Fruit fly (Drosophila melanogaster) whole organism, embryonic: ENCODE data around the gene Slh.

Experiments
- Atf-2 ChIP-seq: fragments of 200-800 bp; sonication (Bioruptor generic); optimal IDR thresholded peaks from 2 replicates; lab custom pipeline; 2016; ENCODE audit warnings: missing biosample characterization, missing genetic modification characterization
- Atf6 ChIP-seq: fragments of 200-800 bp; sonication (Bioruptor generic); IDR thresholded peaks from 2 replicates; pipeline ENCODE4 v1.3.6; 2022; ENCODE audit warnings: missing biosample characterization, missing genetic modification characterization
- C15 ChIP-seq: fragments of 200-800 bp; sonication (Bioruptor generic); IDR thresholded peaks from 3 replicates; pipeline ENCODE4 v1.3.6; 2022; ENCODE audit warnings: missing biosample characterization, missing genetic modification characterization
- CG12236 ChIP-seq: fragments of 200-800 bp; sonication (Bioruptor generic); optimal IDR thresholded peaks from 2 replicates; lab custom pipeline; 2016; ENCODE audit warnings: missing biosample characterization, missing genetic modification characterization
- CG12299 ChIP-seq: fragments of 200-800 bp; sonication (Bioruptor generic); optimal IDR thresholded peaks from 2 replicates; lab custom pipeline; 2018; ENCODE audit warnings: missing biosample characterization, mild to moderate bottlenecking, missing genetic modification characterization
- CG12769 ChIP-seq: fragments of 200-800 bp; sonication (Bioruptor generic); optimal IDR thresholded peaks from 2 replicates; lab custom pipeline; 2019; ENCODE audit warnings: missing biosample characterization, mild to moderate bottlenecking, missing genetic modification characterization, moderate library complexity
- CG2116 ChIP-seq: fragments of 200-800 bp; sonication (Bioruptor generic); optimal IDR thresholded peaks from 3 replicates; lab custom pipeline; 2018; ENCODE audit warnings: missing biosample characterization, mild to moderate bottlenecking, missing genetic modification characterization
- CG2120 ChIP-seq: fragments of 200-800 bp; sonication (Bioruptor generic); optimal IDR thresholded peaks from 3 replicates; lab custom pipeline; 2016; ENCODE audit warnings: missing biosample characterization, missing genetic modification characterization
- CG30431 ChIP-seq: fragments of 200-800 bp; sonication (Bioruptor generic); optimal IDR thresholded peaks from 2 replicates; lab custom pipeline; 2017; ENCODE audit warnings: missing biosample characterization, missing genetic modification characterization
- CG31388 ChIP-seq: fragments of 200-800 bp; sonication (Bioruptor generic); optimal IDR thresholded peaks from 2 replicates; lab custom pipeline; 2016; ENCODE audit warnings: missing biosample characterization, missing genetic modification characterization
- CG3281 ChIP-seq: fragments of 200-800 bp; sonication (Bioruptor generic); optimal IDR thresholded peaks from 3 replicates; lab custom pipeline; 2017; ENCODE audit warnings: missing biosample characterization, mild to moderate bottlenecking, missing genetic modification characterization
- CG34422 ChIP-seq: fragments of 200-800 bp; sonication (Bioruptor generic); IDR thresholded peaks from 3 replicates; pipeline ENCODE4 v1.3.6; 2022; ENCODE audit warnings: missing biosample characterization, missing genetic modification characterization
- CG6791 ChIP-seq: fragments of 200-800 bp; sonication (Bioruptor generic); IDR thresholded peaks from 3 replicates; pipeline ENCODE4 v1.3.6; 2022; ENCODE audit warnings: missing biosample characterization, missing genetic modification characterization; ENCODE audit not compliant: partially characterized antibody
- CG8388 ChIP-seq: fragments of 200-800 bp; sonication (Bioruptor generic); optimal IDR thresholded peaks from 2 replicates; lab custom pipeline; 2019; ENCODE audit warnings: missing biosample characterization, mild to moderate bottlenecking, missing genetic modification characterization, moderate library complexity
- CG9215 ChIP-seq: fragments of 200-800 bp; sonication (Bioruptor generic); IDR thresholded peaks from 2 replicates; pipeline ENCODE4 v1.3.6; 2022; ENCODE audit warnings: missing biosample characterization, missing genetic modification characterization
- CG9727 ChIP-seq: fragments of 200-800 bp; sonication (Bioruptor generic); optimal IDR thresholded peaks from 3 replicates; lab custom pipeline; 2017; ENCODE audit warnings: missing biosample characterization, mild to moderate bottlenecking, missing genetic modification characterization
- CG9797 ChIP-seq: fragments of 200-800 bp; sonication (Bioruptor generic); optimal IDR thresholded peaks from 3 replicates; lab custom pipeline; 2018; ENCODE audit warnings: missing biosample characterization, mild to moderate bottlenecking, missing genetic modification characterization
- CkIIα-i1 ChIP-seq: fragments of 200-800 bp; sonication (Bioruptor generic); IDR thresholded peaks from 2 replicates; pipeline ENCODE4 v1.3.6; 2022; ENCODE audit warnings: missing biosample characterization, missing genetic modification characterization
- CoRest ChIP-seq: fragments of 200-800 bp; sonication (Bioruptor generic); optimal IDR thresholded peaks from 3 replicates; lab custom pipeline; 2018; ENCODE audit warnings: missing biosample characterization, mild to moderate bottlenecking, missing genetic modification characterization, moderate library complexity
- CrebB ChIP-seq: fragments of 200-800 bp; sonication (Bioruptor generic); optimal IDR thresholded peaks from 3 replicates; lab custom pipeline; 2018; ENCODE audit warnings: missing biosample characterization, mild to moderate bottlenecking, missing genetic modification characterization
- Dad ChIP-seq: fragments of 200-800 bp; sonication (Bioruptor generic); optimal IDR thresholded peaks from 3 replicates; lab custom pipeline; 2016; ENCODE audit warnings: missing biosample characterization, missing genetic modification characterization
- E2f2 ChIP-seq: fragments of 200-800 bp; sonication (Bioruptor generic); IDR thresholded peaks from 2 replicates; pipeline ENCODE4 v1.3.6; 2022; ENCODE audit warnings: missing biosample characterization, missing genetic modification characterization
- Fer2 ChIP-seq: fragments of 200-800 bp; sonication (Bioruptor generic); optimal IDR thresholded peaks from 2 replicates; lab custom pipeline; 2018; ENCODE audit warnings: missing biosample characterization, mild to moderate bottlenecking, missing genetic modification characterization, moderate library complexity
- Hand ChIP-seq: fragments of 200-800 bp; sonication (Bioruptor generic); optimal IDR thresholded peaks from 2 replicates; lab custom pipeline; 2017; ENCODE audit warnings: mild to moderate bottlenecking, missing biosample characterization, missing genetic modification reagents, missing genetic modification characterization
- HmgZ ChIP-seq: fragments of 200-800 bp; sonication (Bioruptor generic); optimal IDR thresholded peaks from 2 replicates; lab custom pipeline; 2018; ENCODE audit warnings: missing biosample characterization, mild to moderate bottlenecking, missing genetic modification characterization
- Max ChIP-seq: fragments of 200-800 bp; sonication (Bioruptor generic); optimal IDR thresholded peaks from 2 replicates; lab custom pipeline; 2016; ENCODE audit warnings: missing biosample characterization, mild to moderate bottlenecking, missing genetic modification characterization
- Mes4 ChIP-seq: fragments of 200-800 bp; sonication (Bioruptor generic); optimal IDR thresholded peaks from 2 replicates; lab custom pipeline; 2016; ENCODE audit warnings: missing biosample characterization, missing genetic modification characterization
- Myb ChIP-seq: fragments of 200-800 bp; sonication (Bioruptor generic); optimal IDR thresholded peaks from 2 replicates; lab custom pipeline; 2016; ENCODE audit warnings: missing biosample characterization, missing genetic modification characterization
- NFAT ChIP-seq: fragments of 200-800 bp; sonication (Bioruptor generic); IDR thresholded peaks from 2 replicates; pipeline ENCODE4 v1.3.6; 2022; ENCODE audit warnings: missing biosample characterization, missing genetic modification characterization
- Ptx1 ChIP-seq: fragments of 200-800 bp; sonication (Bioruptor generic); IDR thresholded peaks from 2 replicates; pipeline ENCODE4 v1.3.6; 2022; ENCODE audit warnings: missing biosample characterization, missing genetic modification characterization
- Ssrp ChIP-seq: fragments of 200-800 bp; sonication (Bioruptor generic); optimal IDR thresholded peaks from 2 replicates; lab custom pipeline; 2018; ENCODE audit warnings: missing biosample characterization, mild to moderate bottlenecking, missing genetic modification characterization, moderate library complexity
- bigmax ChIP-seq: fragments of 200-800 bp; sonication (Bioruptor generic); optimal IDR thresholded peaks from 2 replicates; lab custom pipeline; 2018; ENCODE audit warnings: missing biosample characterization, mild to moderate bottlenecking, missing genetic modification characterization
- cato ChIP-seq: fragments of 200-800 bp; sonication (Bioruptor generic); optimal IDR thresholded peaks from 2 replicates; lab custom pipeline; 2016; ENCODE audit warnings: missing biosample characterization, missing genetic modification characterization, borderline replicate concordance
- corto ChIP-seq: fragments of 200-800 bp; sonication (Bioruptor generic); optimal IDR thresholded peaks from 2 replicates; lab custom pipeline; 2016; ENCODE audit warnings: missing biosample characterization, mild to moderate bottlenecking, missing genetic modification characterization, moderate library complexity
- exex ChIP-seq: fragments of 200-800 bp; sonication (Bioruptor generic); optimal IDR thresholded peaks from 4 replicates; lab custom pipeline; 2018; ENCODE audit warnings: missing biosample characterization, mild to moderate bottlenecking, missing genetic modification characterization, moderate library complexity
- fd3F ChIP-seq: fragments of 200-800 bp; sonication (Bioruptor generic); optimal IDR thresholded peaks from 2 replicates; lab custom pipeline; 2018; ENCODE audit warnings: missing biosample characterization, mild to moderate bottlenecking, missing genetic modification characterization, moderate library complexity
- gem ChIP-seq: fragments of 200-800 bp; sonication (Bioruptor generic); optimal IDR thresholded peaks from 2 replicates; lab custom pipeline; 2019; ENCODE audit warnings: missing biosample characterization, mild to moderate bottlenecking, missing genetic modification characterization, moderate library complexity
- grn ChIP-seq: fragments of 200-800 bp; sonication (Bioruptor generic); optimal IDR thresholded peaks from 3 replicates; lab custom pipeline; 2017; ENCODE audit warnings: missing biosample characterization, missing genetic modification characterization
- lola ChIP-seq, 3 experiments: fragments of >200 bp in 2 of 3; fragments of 200-800 bp in 1 of 3; sonication (Bioruptor generic) in 1 of 3; optimal IDR thresholded peaks; 2 replicates each; lab custom pipeline; 2017 to 2019; ENCODE audit warnings: missing biosample characterization in 3 of 3, missing genetic modification characterization in 3 of 3, mild to moderate bottlenecking in 1 of 3, moderate library complexity in 1 of 3
- pfk ChIP-seq: fragments of 200-800 bp; sonication (Bioruptor generic); optimal IDR thresholded peaks from 2 replicates; lab custom pipeline; 2018; ENCODE audit warnings: missing biosample characterization, mild to moderate bottlenecking, missing genetic modification characterization, moderate library complexity
- pho ChIP-seq: fragments of 200-800 bp; sonication (Bioruptor generic); optimal IDR thresholded peaks from 2 replicates; lab custom pipeline; 2016; ENCODE audit warnings: missing biosample characterization, missing genetic modification characterization
- pita ChIP-seq: fragments of 200-800 bp; sonication (Bioruptor generic); optimal IDR thresholded peaks from 2 replicates; lab custom pipeline; 2017; ENCODE audit warnings: missing biosample characterization, mild to moderate bottlenecking, missing genetic modification characterization
- pnt ChIP-seq: fragments of 200-800 bp; sonication (Bioruptor generic); optimal IDR thresholded peaks from 3 replicates; lab custom pipeline; 2016; ENCODE audit warnings: missing biosample characterization, missing genetic modification characterization
- prd ChIP-seq, 3 experiments: fragments of >200 bp in 2 of 3; fragments of 200-800 bp in 1 of 3; sonication (Bioruptor generic) in 1 of 3; optimal IDR thresholded peaks in 2 of 3; IDR thresholded peaks in 1 of 3; 2 replicates in 2 of 3; 3 replicates in 1 of 3; pipeline versions ENCODE4 v1.3.6 to Lab custom; 2017 to 2022; ENCODE audit warnings: missing biosample characterization in 1 of 3, missing genetic modification characterization in 1 of 3
- ranshi ChIP-seq: fragments of 200-800 bp; sonication (Bioruptor generic); IDR thresholded peaks from 2 replicates; pipeline ENCODE4 v1.3.6; 2022; ENCODE audit warnings: missing biosample characterization, missing genetic modification characterization
- sens-2 ChIP-seq: fragments of 200-800 bp; sonication (Bioruptor generic); IDR thresholded peaks from 2 replicates; pipeline ENCODE4 v1.3.6; 2022; ENCODE audit warnings: missing biosample characterization, missing genetic modification characterization
- seq ChIP-seq: fragments of 200-800 bp; sonication (Bioruptor generic); IDR thresholded peaks from 2 replicates; pipeline ENCODE4 v1.3.6; 2022; ENCODE audit warnings: missing biosample characterization, missing genetic modification characterization
- vnd ChIP-seq: fragments of 200-800 bp; sonication (Bioruptor generic); IDR thresholded peaks from 3 replicates; pipeline ENCODE4 v1.3.6; 2022; ENCODE audit warnings: missing biosample characterization, missing genetic modification characterization; ENCODE audit not compliant: partially characterized antibody
- wdn ChIP-seq: fragments of 200-800 bp; sonication (Bioruptor generic); IDR thresholded peaks from 2 replicates; pipeline ENCODE4 v1.3.6; 2022; ENCODE audit warnings: missing biosample characterization, missing genetic modification characterization

The Slh gene

DNA sequence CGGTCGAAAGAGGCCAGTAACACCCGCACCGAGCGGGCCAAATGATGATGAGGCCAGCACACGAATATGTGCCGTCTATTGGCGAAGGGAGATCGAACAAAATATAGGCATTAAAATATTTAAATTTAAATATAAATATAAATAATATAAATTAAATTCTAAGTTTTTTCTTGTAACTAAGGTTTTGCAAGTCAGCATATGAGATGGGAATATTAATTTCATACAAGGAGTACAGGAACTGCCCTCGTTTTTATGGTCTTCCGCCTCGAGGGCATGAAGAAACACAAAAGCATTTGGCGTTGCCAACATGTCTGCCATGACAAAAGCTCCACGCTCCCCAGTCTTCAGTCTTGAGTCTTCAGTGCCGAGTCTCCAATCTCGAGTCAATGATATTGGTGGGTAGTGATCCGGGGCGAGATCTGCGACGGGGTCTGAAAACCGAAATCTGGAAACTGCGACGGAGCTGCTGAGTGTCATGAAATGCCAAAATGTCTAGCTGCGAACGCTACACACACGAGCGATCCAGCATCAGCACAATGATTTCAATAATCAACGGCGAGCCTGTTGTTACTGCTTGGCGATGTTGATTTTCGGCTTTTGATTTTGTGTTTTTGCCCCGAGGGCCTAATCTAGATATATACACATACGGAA lies 24.6 kb downstream of the Slh start (continued):
- TF ChIP-seq fd3F (GFP tag; lab: Kevin White, UChicago): peak; percentile 32
- no peak for TF ChIP-seq cato (GFP tag; lab: Kevin White, UChicago)
- TF ChIP-seq CG9797 (GFP tag; lab: Kevin White, UChicago): no peak
- 0 out of 2 replicates have a peak, but pooled peaks have one; percentile 51 for TF ChIP-seq ranshi (GFP tag; lab: Robert Waterston, UW)
- TF ChIP-seq CG8388 (GFP tag; lab: Kevin White, UChicago): no peak
- TF ChIP-seq pnt (GFP tag; lab: Kevin White, UChicago): no peak
- TF ChIP-seq CoRest: peak; percentile 36
- TF ChIP-seq CG3281 (GFP tag; lab: Kevin White, UChicago): peak; percentile 44
- no peak for TF ChIP-seq pita (GFP tag; lab: Kevin White, UChicago)
- 0 out of 2 replicates have a peak, but pooled peaks have one; percentile 25 for TF ChIP-seq seq (GFP tag; lab: Robert Waterston, UW)
- peak; percentile 32; the same call in 1 of the 2 replicates for TF ChIP-seq E2f2
- no peak for TF ChIP-seq Atf-2 (GFP tag; lab: Kevin White, UChicago)
- no peak for TF ChIP-seq CG6791 (GFP tag; lab: Robert Waterston, UW)
- TF ChIP-seq corto (GFP tag; lab: Kevin White, UChicago): no peak
- TF ChIP-seq Hand: no peak
- 0 out of 2 replicates have a peak, but pooled peaks have one; percentile 26 for TF ChIP-seq sens-2 (GFP tag; lab: Robert Waterston, UW)
- TF ChIP-seq bigmax (GFP tag; lab: Kevin White, UChicago): no peak
- peak; percentile 42; the same call in 1 of the 2 replicates for TF ChIP-seq CG9215
- TF ChIP-seq Atf6 (GFP tag; lab: Robert Waterston, UW): no peak
- TF ChIP-seq Ssrp (tag; lab: Kevin White, UChicago): no peak
- peak; percentile 62 for TF ChIP-seq CG12769 (tag; lab: Kevin White, UChicago)
- TF ChIP-seq C15 (GFP tag; lab: Robert Waterston, UW): no peak
- no peak for TF ChIP-seq CG34422 (GFP tag; lab: Robert Waterston, UW)
- TF ChIP-seq prd (optimal IDR thresholded peaks at IDR 0.05; lab: Kevin White, UChicago): no peak
- TF ChIP-seq prd (GFP tag; IDR thresholded peaks at IDR 0.05; lab: Robert Waterston, UW): peak; percentile 57; the same call in 2 of the 3 replicates
- no peak for TF ChIP-seq grn (GFP tag; lab: Kevin White, UChicago)
- no peak for TF ChIP-seq Mes4
- no peak for TF ChIP-seq Fer2 (tag; lab: Kevin White, UChicago)
- no peak for TF ChIP-seq CG12299 (tag; lab: Kevin White, UChicago)
- no peak for TF ChIP-seq CG12236 (GFP tag; lab: Kevin White, UChicago)
- no peak for TF ChIP-seq lola (GFP tag; optimal IDR thresholded peaks at IDR 0.05; lab: Kevin White, UChicago)
- no peak for TF ChIP-seq CG31388 (GFP tag; lab: Kevin White, UChicago)
- peak; percentile 19 for TF ChIP-seq CG2120 (GFP tag; lab: Kevin White, UChicago)
- no peak for TF ChIP-seq CrebB
- TF ChIP-seq CG2116 (GFP tag; lab: Kevin White, UChicago): no peak
- no peak for TF ChIP-seq vnd (GFP tag; lab: Robert Waterston, UW)
- TF ChIP-seq Dad (GFP tag; lab: Kevin White, UChicago): no peak
- no peak for TF ChIP-seq Max (GFP tag; lab: Kevin White, UChicago)
- no peak for TF ChIP-seq exex
- TF ChIP-seq wdn: 0 out of 2 replicates have a peak, but pooled peaks have one; percentile 5
- no peak for TF ChIP-seq HmgZ (tag; lab: Kevin White, UChicago)
- no peak for TF ChIP-seq CkIIα-i1 (GFP tag; lab: Robert Waterston, UW)
- no peak for TF ChIP-seq pfk (GFP tag; lab: Kevin White, UChicago)
- peak; percentile 58 for TF ChIP-seq gem (tag; lab: Kevin White, UChicago)
- no peak for TF ChIP-seq CG9727 (GFP tag; lab: Kevin White, UChicago)
- no peak for TF ChIP-seq CG30431
- TF ChIP-seq Myb (GFP tag; lab: Kevin White, UChicago): no peak
- TF ChIP-seq Ptx1 (GFP tag; lab: Robert Waterston, UW): peak; percentile 59
- TF ChIP-seq NFAT (GFP tag; lab: Robert Waterston, UW): no peak
- no peak for TF ChIP-seq pho (GFP tag; lab: Kevin White, UChicago)
